Worm (Caenorhabditis elegans) whole organism, young adult: ENCODE results near the gene skp-1.

ENCODE experiments used
- B0019.2 ChIP-seq: fragments of 200-800 bp; sonication (Bioruptor generic); conservative IDR thresholded peaks from 2 replicates; pipeline ENCODE4 v1.3.6; 2022; ENCODE audit warnings: missing genetic modification reagents, missing genetic modification characterization, missing compliant biosample characterization
- B0261.1 ChIP-seq: sonication (generic microtip); optimal IDR thresholded peaks from 2 replicates; lab custom pipeline; 2016; ENCODE audit warnings: mild to moderate bottlenecking, missing genetic modification characterization, moderate library complexity, missing compliant biosample characterization
- B0336.3 ChIP-seq: fragments of 200-800 bp; sonication (Bioruptor generic); IDR thresholded peaks from 2 replicates; pipeline ENCODE4 v1.3.6; 2022; ENCODE audit warnings: missing genetic modification characterization, missing compliant biosample characterization
- F49E8.2 ChIP-seq: sonication (generic microtip); optimal IDR thresholded peaks from 3 replicates; lab custom pipeline; 2017; ENCODE audit warnings: missing genetic modification characterization, mild to moderate bottlenecking, missing compliant biosample characterization, antibody characterized with exemption, moderate library complexity; ENCODE audit not compliant: insufficient read depth
- K11D2.4 ChIP-seq: fragments of 200-800 bp; sonication (Bioruptor generic); IDR thresholded peaks from 2 replicates; pipeline ENCODE4 v1.3.6; 2022; ENCODE audit warnings: missing genetic modification reagents, missing genetic modification characterization, missing compliant biosample characterization
- K12H6.12 ChIP-seq: fragments of 200-800 bp; sonication (Bioruptor generic); optimal IDR thresholded peaks from 2 replicates; lab custom pipeline; 2018; ENCODE audit warnings: mild to moderate bottlenecking, missing genetic modification characterization, missing compliant biosample characterization
- Y79H2A.3 ChIP-seq: fragments of 200-800 bp; sonication (Bioruptor generic); conservative IDR thresholded peaks from 2 replicates; pipeline ENCODE4 v1.3.6; 2022; ENCODE audit warnings: missing genetic modification reagents, missing genetic modification characterization, missing compliant biosample characterization
- aptf-3 ChIP-seq: fragments of 200-800 bp; sonication (Bioruptor generic); IDR thresholded peaks from 2 replicates; pipeline ENCODE4 v1.3.6; 2022; ENCODE audit warnings: missing genetic modification characterization, missing compliant biosample characterization
- atf-7 ChIP-seq: sonication (generic microtip); optimal IDR thresholded peaks from 2 replicates; lab custom pipeline; 2017; ENCODE audit warnings: mild to moderate bottlenecking, missing genetic modification characterization, missing compliant biosample characterization
- attf-5 ChIP-seq: fragments of 200-800 bp; sonication (Bioruptor generic); optimal IDR thresholded peaks from 2 replicates; lab custom pipeline; 2018; ENCODE audit warnings: mild to moderate bottlenecking, missing genetic modification characterization, missing compliant biosample characterization
- cebp-1 ChIP-seq, 2 experiments: fragments of 200-800 bp in 1 of 2; sonication (Bioruptor generic) in 1 of 2; sonication (generic microtip) in 1 of 2; IDR thresholded peaks in 1 of 2; optimal IDR thresholded peaks in 1 of 2; 2 replicates each; pipeline versions ENCODE4 v1.3.6 to Lab custom; 2017 to 2022; ENCODE audit warnings: missing compliant biosample characterization in 2 of 2, missing genetic modification characterization in 2 of 2, mild to moderate bottlenecking in 1 of 2, missing genetic modification reagents in 1 of 2, moderate library complexity in 1 of 2
- ceh-91 ChIP-seq: fragments of 200-800 bp; sonication (Bioruptor generic); IDR thresholded peaks from 2 replicates; pipeline ENCODE4 v1.3.6; 2022; ENCODE audit warnings: missing genetic modification reagents, missing genetic modification characterization, missing compliant biosample characterization
- dox-1 ChIP-seq: fragments of 200-800 bp; sonication (Bioruptor generic); IDR thresholded peaks from 2 replicates; pipeline ENCODE4 v1.3.6; 2022; ENCODE audit warnings: missing genetic modification reagents, missing genetic modification characterization, missing compliant biosample characterization
- egl-18 ChIP-seq: fragments of 200-800 bp; sonication (Bioruptor generic); IDR thresholded peaks from 2 replicates; pipeline ENCODE4 v1.3.6; 2022; ENCODE audit warnings: missing genetic modification reagents, missing genetic modification characterization, missing compliant biosample characterization
- ets-4 ChIP-seq: fragments of 200-800 bp; sonication (Bioruptor generic); optimal IDR thresholded peaks from 2 replicates; lab custom pipeline; 2018; ENCODE audit warnings: mild to moderate bottlenecking, missing genetic modification characterization, missing compliant biosample characterization
- hlh-12 ChIP-seq: sonication (generic microtip); optimal IDR thresholded peaks from 2 replicates; lab custom pipeline; 2016; ENCODE audit warnings: missing genetic modification characterization, missing compliant biosample characterization
- hsf-1 ChIP-seq: fragments of 200-800 bp; sonication (Bioruptor generic); IDR thresholded peaks from 2 replicates; pipeline ENCODE4 v1.3.6; 2022; ENCODE audit warnings: missing genetic modification reagents, missing genetic modification characterization, missing compliant biosample characterization
- lag-1 ChIP-seq: fragments of 200-800 bp; sonication (Bioruptor generic); IDR thresholded peaks from 2 replicates; pipeline ENCODE4 v1.3.6; 2022; ENCODE audit warnings: missing genetic modification reagents, missing genetic modification characterization, missing compliant biosample characterization
- let-607 ChIP-seq, 2 experiments: fragments of 200-800 bp in 1 of 2; sonication (Bioruptor generic) in 1 of 2; sonication (generic microtip) in 1 of 2; optimal IDR thresholded peaks; 2 replicates each; lab custom pipeline; 2016 to 2018; ENCODE audit warnings: mild to moderate bottlenecking in 2 of 2, missing compliant biosample characterization in 2 of 2, missing genetic modification characterization in 2 of 2, moderate library complexity in 2 of 2, missing genotype in 1 of 2
- lin-26 ChIP-seq: fragments of 200-800 bp; sonication (Bioruptor generic); IDR thresholded peaks from 2 replicates; pipeline ENCODE4 v1.3.6; 2022; ENCODE audit warnings: missing genetic modification reagents, missing genetic modification characterization, missing compliant biosample characterization
- lin-35 ChIP-seq, 3 experiments: fragments of 150-350 bp in 2 of 3; sonication (generic microtip) in 1 of 3; optimal IDR thresholded peaks; 2 replicates each; lab custom pipeline; 2014 to 2018; ENCODE audit warnings: missing biosample characterization in 3 of 3, missing genetic modification characterization in 3 of 3, missing genetic modification reagents in 3 of 3
- lin-40 ChIP-seq: sonication (generic microtip); optimal IDR thresholded peaks from 2 replicates; lab custom pipeline; 2016; ENCODE audit warnings: missing genetic modification characterization, mild to moderate bottlenecking, missing compliant biosample characterization, missing genotype, missing genetic modification reagents
- madf-6 ChIP-seq: fragments of 200-800 bp; sonication (Bioruptor generic); IDR thresholded peaks from 2 replicates; pipeline ENCODE4 v1.3.6; 2022; ENCODE audit warnings: missing genetic modification reagents, missing genetic modification characterization, missing compliant biosample characterization
- mxl-1 ChIP-seq: sonication (generic microtip); optimal IDR thresholded peaks from 2 replicates; lab custom pipeline; 2016; ENCODE audit warnings: missing genetic modification characterization, missing compliant biosample characterization
- nhr-27 ChIP-seq: fragments of 200-800 bp; sonication (Bioruptor generic); optimal IDR thresholded peaks from 2 replicates; lab custom pipeline; 2018; ENCODE audit warnings: mild to moderate bottlenecking, missing genetic modification characterization, moderate library complexity, missing compliant biosample characterization
- nhr-80 ChIP-seq: sonication (generic microtip); optimal IDR thresholded peaks from 2 replicates; lab custom pipeline; 2016; ENCODE audit warnings: missing genetic modification characterization, missing compliant biosample characterization
- nhr-90 ChIP-seq: sonication (generic microtip); optimal IDR thresholded peaks from 2 replicates; lab custom pipeline; 2016; ENCODE audit warnings: missing genotype, mild to moderate bottlenecking, missing genetic modification characterization, missing compliant biosample characterization
- pha-4 ChIP-seq: fragments of 150-350 bp; sonication (generic microtip); optimal IDR thresholded peaks from 2 replicates; lab custom pipeline; 2014; ENCODE audit warnings: missing biosample characterization, missing genetic modification reagents, missing genetic modification characterization
- rec-8 ChIP-seq, 2 experiments: sonication (generic microtip); optimal IDR thresholded peaks; 2 replicates each; lab custom pipeline; 2016; ENCODE audit warnings: mild to moderate bottlenecking in 2 of 2, missing genetic modification characterization in 2 of 2, missing genetic modification reagents in 2 of 2, missing genotype in 2 of 2, missing biosample characterization in 1 of 2, missing compliant biosample characterization in 1 of 2, moderate library complexity in 1 of 2
- snpc-4 ChIP-seq, 5 experiments: fragments of 150-350 bp in 1 of 5; sonication (generic microtip) in 4 of 5; optimal IDR thresholded peaks; 2 replicates each; lab custom pipeline; 2014 to 2018; ENCODE audit warnings: missing genetic modification characterization in 5 of 5, missing biosample characterization in 3 of 5, antibody characterized with exemption in 2 of 5, mild to moderate bottlenecking in 2 of 5, missing compliant biosample characterization in 2 of 5, missing genotype in 2 of 5, moderate library complexity in 2 of 5, missing genetic modification reagents in 1 of 5
- somi-1 ChIP-seq: fragments of 200-800 bp; sonication (Bioruptor generic); optimal IDR thresholded peaks from 2 replicates; lab custom pipeline; 2018; ENCODE audit warnings: mild to moderate bottlenecking, missing genetic modification characterization, missing compliant biosample characterization
- tbp1 ChIP-seq: fragments of 200-800 bp; sonication (Bioruptor generic); optimal IDR thresholded peaks from 2 replicates; lab custom pipeline; 2018; ENCODE audit warnings: mild to moderate bottlenecking, missing genetic modification characterization, missing compliant biosample characterization
- tbx-9 ChIP-seq: sonication (generic microtip); optimal IDR thresholded peaks from 2 replicates; lab custom pipeline; 2016; ENCODE audit warnings: borderline replicate concordance, missing genetic modification characterization, inconsistent platforms, missing compliant biosample characterization
- unc-62 ChIP-seq: fragments of 150-350 bp; optimal IDR thresholded peaks from 2 replicates; lab custom pipeline; 2014; ENCODE audit warnings: missing biosample characterization, missing genetic modification reagents, missing genetic modification characterization
- ztf-25 ChIP-seq: fragments of 200-800 bp; sonication (Bioruptor generic); IDR thresholded peaks from 2 replicates; pipeline ENCODE4 v1.3.6; 2022; ENCODE audit warnings: missing genetic modification reagents, missing genetic modification characterization, missing compliant biosample characterization

skp-1 gene

ce11 chrV:11627837-11628236 lies 17.4 kb upstream of the skp-1 start:
- TF ChIP-seq madf-6 (GFP tag; lab: Robert Waterston, UW) (no peak), lin-26 (GFP tag; lab: Robert Waterston, UW) (no peak), hsf-1 (GFP tag; lab: Robert Waterston, UW) (no peak), Y79H2A.3 (GFP tag; lab: Robert Waterston, UW) (no peak), F49E8.2 (tag; lab: Kevin White, UChicago) (no peak), lag-1 (no peak), ztf-25 (GFP tag; lab: Robert Waterston, UW) (no peak), K11D2.4 (GFP tag; lab: Robert Waterston, UW) (no peak), somi-1 (GFP tag; lab: Kevin White, UChicago) (no peak), hlh-12 (no peak), mxl-1 (tag; lab: Kevin White, UChicago) (no peak), nhr-27 (no peak), tbx-9 (no peak), egl-18 (GFP tag; lab: Robert Waterston, UW) (no peak), B0019.2 (GFP tag; lab: Robert Waterston, UW) (no peak), B0261.1 (tag; lab: Kevin White, UChicago) (no peak), ceh-91 (GFP tag; lab: Robert Waterston, UW) (no peak), rec-8 (tag; optimal IDR thresholded peaks at IDR 0.05; lab: Kevin White, UChicago) (no peak), unc-62 (GFP tag; lab: Kevin White, UChicago) (no peak), pha-4 (tag; lab: Kevin White, UChicago) (no peak)

ce11 chrV:11629222-11630026 lies 15.9 kb upstream of the skp-1 start, which contains the start of gene F35B12.10:
F35B12.10 (minus strand) TSS chrV:11629272.
- no peak for TF ChIP-seq hsf-1 (GFP tag; lab: Robert Waterston, UW)
- peak in 1 of 2 experiments; percentile 41 for TF ChIP-seq let-607 (tag; optimal IDR thresholded peaks at IDR 0.05; lab: Kevin White, UChicago)
- no peak for TF ChIP-seq mxl-1 (tag; lab: Kevin White, UChicago)
- TF ChIP-seq cebp-1 (GFP tag; IDR thresholded peaks at IDR 0.05; lab: Robert Waterston, UW), result peak; percentile 36; the same call in 1 of the 2 replicates
- peak; percentile 23 for TF ChIP-seq cebp-1 (tag; optimal IDR thresholded peaks at IDR 0.05; lab: Kevin White, UChicago)
- TF ChIP-seq K12H6.12 (tag; lab: Kevin White, UChicago), result no peak
- TF ChIP-seq B0336.3 (GFP tag; lab: Robert Waterston, UW), result peak; percentile 56; the same call in 1 of the 2 replicates
- TF ChIP-seq ets-4 (GFP tag; lab: Kevin White, UChicago), result peak; percentile 59
- peak; percentile 19 for TF ChIP-seq nhr-90 (tag; lab: Kevin White, UChicago)
- peak; percentile 69 for TF ChIP-seq dox-1 (GFP tag; lab: Robert Waterston, UW)
- TF ChIP-seq atf-7, result peak; percentile 37
- peak; percentile 98 for TF ChIP-seq nhr-80 (tag; lab: Kevin White, UChicago)
- TF ChIP-seq tbp1, result peak; percentile 40
- TF ChIP-seq snpc-4 (GFP tag; optimal IDR thresholded peaks at IDR 0.05; lab: Kevin White, UChicago), result no peak
- TF ChIP-seq snpc-4 (tag; optimal IDR thresholded peaks at IDR 0.05; lab: Kevin White, UChicago), result peak in 1 of 4 experiments; percentile 7
- TF ChIP-seq attf-5 (GFP tag; lab: Kevin White, UChicago), result peak; percentile 13

ce11 chrV:11631128-11631527 lies 14.2 kb upstream of the skp-1 start:
- TF ChIP-seq lin-35 (GFP tag; optimal IDR thresholded peaks at IDR 0.05; lab: Kevin White, UChicago) (peak in 1 of 3 experiments; percentile 30), aptf-3 (0 out of 2 replicates have a peak, but pooled peaks have one; percentile 56), cebp-1 (GFP tag; IDR thresholded peaks at IDR 0.05; lab: Robert Waterston, UW) (no peak), cebp-1 (tag; optimal IDR thresholded peaks at IDR 0.05; lab: Kevin White, UChicago) (peak; percentile 66), lin-40 (tag; lab: Kevin White, UChicago) (no peak)
- TF ChIP-seq, all 124 proteins: peak for 3
